Worm (Caenorhabditis elegans): Measurements from ENCODE around the gene C25H3.14.

The C25H3.14 gene

DNA sequence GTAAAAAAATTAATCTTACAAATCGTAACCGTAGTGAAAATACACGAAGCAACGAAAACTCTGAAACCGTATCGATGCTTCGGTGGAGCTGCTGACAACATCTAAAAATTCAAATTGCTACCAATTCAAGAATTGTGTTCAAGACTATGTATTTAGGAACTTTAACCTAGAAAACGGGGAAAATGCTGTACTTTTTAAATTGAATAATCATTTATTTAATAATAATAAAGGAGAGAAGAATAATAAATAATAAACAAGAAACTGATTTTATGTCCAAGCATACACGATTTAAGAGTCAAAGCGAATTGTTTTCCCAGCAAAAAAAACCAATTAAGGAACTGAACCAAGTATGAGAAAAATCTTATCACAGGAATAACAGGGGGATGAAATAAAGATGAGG, 25.3 kb upstream of the C25H3.14 start, which contains the start of gene C25H3.17:
C25H3.17 (minus strand) TSS at position 101 of the 400 bp plus-strand sequence.
- TF ChIP-seq ceh-82 (tag; optimal IDR thresholded peaks at IDR 0.05) (no peak), nhr-23 (tag; optimal IDR thresholded peaks at IDR 0.05) (no peak), zag-1 (tag; optimal IDR thresholded peaks at IDR 0.05) (no peak), nhr-12 (tag; optimal IDR thresholded peaks at IDR 0.05) (no peak), sem-4 (tag; optimal IDR thresholded peaks at IDR 0.05) (no peak), blmp-1 (tag; optimal IDR thresholded peaks at IDR 0.05; ENCODE audit: insufficient read depth) (no peak), nhr-21 (tag; optimal IDR thresholded peaks at IDR 0.05) (no peak), mab-5 (tag; optimal IDR thresholded peaks at IDR 0.05) (no peak), nhr-129 (tag; optimal IDR thresholded peaks at IDR 0.05) (no peak), peb-1 (tag; optimal IDR thresholded peaks at IDR 0.05) (no peak), nhr-25 (tag; optimal IDR thresholded peaks at IDR 0.05) (no peak), lin-13 (GFP tag; optimal IDR thresholded peaks at IDR 0.05) (no peak)

ce11 chrII:5680703-5681102, 14.2 kb upstream of the C25H3.14 start, which contains the start of gene flp-27:
flp-27 (plus strand) TSS chrII:5681003.
- TF ChIP-seq sem-4 (tag; optimal IDR thresholded peaks at IDR 0.05) (no peak), ztf-1 (GFP tag; conservative IDR thresholded peaks at IDR 0.05) (no peak), sma-3 (GFP tag; optimal IDR thresholded peaks at IDR 0.05) (no peak), fos-1 (tag; optimal IDR thresholded peaks at IDR 0.05) (no peak)

- TF ChIP-seq fos-1 (tag; optimal IDR thresholded peaks at IDR 0.05) (peak; percentile 33), mbf-1 (tag; optimal IDR thresholded peaks at IDR 0.05) (no peak), mab-5 (tag; optimal IDR thresholded peaks at IDR 0.05) (no peak), nhr-11 (tag; optimal IDR thresholded peaks at IDR 0.05) (no peak), nhr-10 (tag; optimal IDR thresholded peaks at IDR 0.05) (no peak), nhr-6 (tag; optimal IDR thresholded peaks at IDR 0.05) (no peak), nhr-129 (tag; optimal IDR thresholded peaks at IDR 0.05) (no peak), C34F6.9 (tag; optimal IDR thresholded peaks at IDR 0.05) (peak; percentile 47), nhr-21 (tag; optimal IDR thresholded peaks at IDR 0.05) (peak; percentile 21), sma-3 (GFP tag; optimal IDR thresholded peaks at IDR 0.05) (peak; percentile 10), crh-2 (tag; optimal IDR thresholded peaks at IDR 0.05) (peak; percentile 59), lsy-2 (tag; optimal IDR thresholded peaks at IDR 0.05) (peak in 1 of 2 experiments; percentile 43), unc-55 (GFP tag; optimal IDR thresholded peaks at IDR 0.05) (peak; percentile 16), nhr-237 (tag; optimal IDR thresholded peaks at IDR 0.05) (no peak), elt-3 (tag; optimal IDR thresholded peaks at IDR 0.05) (no peak), sem-4 (tag; optimal IDR thresholded peaks at IDR 0.05) (no peak), F13H6.1 (tag; optimal IDR thresholded peaks at IDR 0.05) (peak; percentile 13), nhr-25 (tag; optimal IDR thresholded peaks at IDR 0.05) (peak; percentile 41), alr-1 (tag; optimal IDR thresholded peaks at IDR 0.05) (no peak), Y55F3AM.14 (GFP tag; optimal IDR thresholded peaks at IDR 0.05) (no peak)
These were observed 5.9 kb upstream of the C25H3.14 start, which contains the start of gene C25H3.11 for ce11 chrII:5688959-5689358. C25H3.11 (minus strand) TSS chrII:5689040.

DNA sequence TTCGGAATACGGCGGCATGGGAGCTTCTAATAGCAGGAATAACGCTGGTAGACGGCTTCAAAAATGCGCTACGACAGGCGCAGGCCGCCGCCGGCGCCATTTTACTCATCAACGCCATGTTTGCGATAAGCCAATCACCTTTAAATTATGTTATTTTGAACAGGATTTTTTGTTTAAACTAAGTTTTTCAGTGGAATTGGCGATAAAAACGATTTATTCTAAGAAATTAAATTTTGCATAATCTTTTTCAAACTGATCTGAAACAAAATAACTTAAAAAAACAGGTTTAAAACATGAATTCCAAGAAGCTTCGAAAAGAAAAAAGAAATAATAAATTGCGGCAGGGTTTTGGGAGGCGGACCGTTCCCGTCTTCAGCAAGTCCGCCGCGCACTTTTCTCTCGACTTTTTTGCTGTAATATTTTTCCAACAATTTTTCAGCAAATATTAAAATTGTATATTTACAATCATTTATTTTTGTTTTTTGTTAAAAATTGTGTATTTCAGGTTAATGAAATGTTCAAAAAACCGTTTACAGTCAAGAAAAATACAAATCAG, 3.6 kb upstream of the C25H3.14 start, which contains the start of the genes ndub-5 and eif-2D:
ndub-5 (minus strand) TSS at position 138 of the 556 bp plus-strand sequence.
eif-2D (plus strand) TSS at position 506 of the 556 bp plus-strand sequence.
- TF ChIP-seq C34F6.9 (tag; optimal IDR thresholded peaks at IDR 0.05), result peak; percentile 11
- TF ChIP-seq lsy-2 (tag; optimal IDR thresholded peaks at IDR 0.05), result peak in 1 of 2 experiments; percentile 39
- no peak for TF ChIP-seq crh-2 (tag; optimal IDR thresholded peaks at IDR 0.05)

DNA sequence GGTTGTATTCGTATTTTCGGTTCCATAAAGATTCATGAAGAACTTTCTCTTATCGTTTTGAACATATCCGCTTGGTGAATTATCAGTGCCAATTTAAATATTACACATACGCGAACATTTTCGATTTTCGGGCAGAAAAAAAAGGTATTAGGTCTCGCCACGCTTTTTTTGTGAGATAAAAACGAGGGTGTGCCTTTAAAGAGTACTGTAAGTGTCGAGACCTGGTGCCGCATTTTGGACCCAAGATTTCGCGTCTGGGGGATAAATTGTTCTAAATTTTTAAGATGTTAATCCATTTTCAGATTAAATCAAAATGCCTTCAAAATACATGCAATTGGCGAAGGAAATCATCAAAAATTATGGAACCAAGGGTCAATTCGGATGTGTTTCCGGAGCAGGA, 1.0 kb upstream of the C25H3.14 start, which contains the start of gene C25H3.3:
C25H3.3 (plus strand) TSS at position 301 of the 400 bp plus-strand sequence.
- no peak for TF ChIP-seq F13H6.1 (tag; optimal IDR thresholded peaks at IDR 0.05)
- TF ChIP-seq elt-3 (tag; optimal IDR thresholded peaks at IDR 0.05), result no peak
- no peak for TF ChIP-seq ZK546.5 (tag; optimal IDR thresholded peaks at IDR 0.05)
- TF ChIP-seq ztf-11 (tag; optimal IDR thresholded peaks at IDR 0.05), result no peak
- TF ChIP-seq C34F6.9 (tag; optimal IDR thresholded peaks at IDR 0.05), result no peak
- no peak for TF ChIP-seq ztf-1 (GFP tag; conservative IDR thresholded peaks at IDR 0.05)
- TF ChIP-seq dmd-4 (tag; optimal IDR thresholded peaks at IDR 0.05), result no peak
- TF ChIP-seq zag-1 (tag; optimal IDR thresholded peaks at IDR 0.05), result no peak
- TF ChIP-seq mbf-1 (tag; optimal IDR thresholded peaks at IDR 0.05), result no peak
- TF ChIP-seq peb-1 (tag; optimal IDR thresholded peaks at IDR 0.05), result no peak
- no peak for TF ChIP-seq sma-3 (GFP tag; optimal IDR thresholded peaks at IDR 0.05)
